Worm (Caenorhabditis elegans) whole organism, mixed stage, embryonic: Measurements from ENCODE around the gene sorf-1.

ENCODE experiments used
- ces-1 ChIP-seq: fragments of 150-350 bp; optimal IDR thresholded peaks from 2 replicates; lab custom pipeline; 2014; ENCODE audit warnings: missing biosample characterization, missing genetic modification reagents, missing genetic modification characterization
- ham-2 ChIP-seq: fragments of 200-800 bp; sonication (Bioruptor generic); optimal IDR thresholded peaks from 2 replicates; lab custom pipeline; 2018; ENCODE audit warnings: mild to moderate bottlenecking, missing genetic modification characterization, missing compliant biosample characterization
- lin-13 ChIP-seq: fragments of 150-350 bp; optimal IDR thresholded peaks from 2 replicates; lab custom pipeline; 2014; ENCODE audit warnings: missing biosample characterization, missing genetic modification characterization
- lsy-2 ChIP-seq: fragments of 150-350 bp; optimal IDR thresholded peaks from 2 replicates; lab custom pipeline; 2014; ENCODE audit warnings: missing biosample characterization, missing genetic modification characterization
- ztf-11 ChIP-seq: fragments of 150-350 bp; optimal IDR thresholded peaks from 2 replicates; lab custom pipeline; 2014; ENCODE audit warnings: missing biosample characterization, missing genetic modification characterization

DNA sequence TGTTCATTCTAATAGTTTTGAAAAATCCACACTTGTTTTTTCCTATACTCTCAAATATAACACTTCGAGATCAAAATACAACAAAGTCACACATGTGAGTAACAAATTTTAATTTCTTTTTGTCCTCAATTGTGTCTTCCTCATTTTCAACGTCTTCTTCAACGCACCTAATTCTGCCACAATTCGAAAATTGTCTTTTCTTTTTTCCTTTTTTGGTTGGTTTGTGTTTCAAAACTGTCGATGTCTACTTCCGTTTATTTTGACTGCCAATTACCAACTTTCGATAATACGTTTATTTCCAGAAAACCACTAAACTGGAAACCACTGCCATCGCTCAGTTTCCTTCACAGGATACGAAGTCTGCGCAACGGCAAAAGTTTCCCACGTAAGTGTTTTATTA, 46.2 kb downstream of the sorf-1 start, which contains the start of gene F11D5.1:
- TF ChIP-seq lin-13 (tag; lab: Kevin White, UChicago), result no peak
- TF ChIP-seq lsy-2 (tag; lab: Kevin White, UChicago), result no peak
- TF ChIP-seq ham-2 (GFP tag; lab: Kevin White, UChicago), result no peak
- no peak for TF ChIP-seq ztf-11 (tag; lab: Kevin White, UChicago)
- TF ChIP-seq ces-1 (GFP tag; lab: Kevin White, UChicago), result no peak
